Fruit fly (Drosophila melanogaster): Measurements from ENCODE around the gene TfIIFalpha.

TfIIFalpha gene

DNA sequence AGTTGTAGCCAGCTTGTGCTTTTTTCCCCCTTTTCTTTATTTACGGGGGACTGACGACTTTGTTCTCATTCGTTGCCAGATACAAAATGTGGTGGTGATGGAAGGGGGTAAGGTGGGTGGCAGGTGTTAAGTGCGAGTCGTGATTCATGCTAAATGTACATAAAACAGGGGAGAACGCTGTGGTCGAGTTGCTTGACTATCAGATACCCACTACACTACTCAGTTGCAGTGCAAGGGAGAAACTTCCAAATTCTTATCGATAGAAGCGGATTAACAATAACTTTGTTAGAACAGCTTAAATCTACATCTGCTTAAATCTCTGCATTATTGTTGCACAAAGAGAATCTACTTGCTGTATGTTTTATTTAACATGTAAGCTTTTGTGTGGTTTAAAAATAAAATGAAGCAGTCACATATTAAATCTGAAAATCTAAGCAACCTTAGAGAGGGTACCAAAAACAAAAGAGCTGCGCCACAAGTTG, 17.4 kb downstream of the TfIIFalpha start (continued):
- no peak for TF ChIP-seq pita (GFP tag; optimal IDR thresholded peaks at IDR 0.05)
- TF ChIP-seq MBD-R2 (GFP tag; IDR thresholded peaks at IDR 0.05) = no peak
- no peak for TF ChIP-seq az2 (GFP tag; optimal IDR thresholded peaks at IDR 0.05)
- TF ChIP-seq CG9817 (tag; optimal IDR thresholded peaks at IDR 0.05) = peak; percentile 21
- TF ChIP-seq tll (GFP tag; optimal IDR thresholded peaks at IDR 0.05) = no peak
- TF ChIP-seq ara (GFP tag; IDR thresholded peaks at IDR 0.05) = no peak
- TF ChIP-seq vfl (GFP tag; optimal IDR thresholded peaks at IDR 0.05) = no peak
- TF ChIP-seq BtbVII (GFP tag; optimal IDR thresholded peaks at IDR 0.05) = no peak
- peak; percentile 4 for TF ChIP-seq CG9609 (GFP tag; optimal IDR thresholded peaks at IDR 0.05)
- peak; percentile 30 for TF ChIP-seq mam (GFP tag; optimal IDR thresholded peaks at IDR 0.05)
- TF ChIP-seq CkIIα-i1 (GFP tag; IDR thresholded peaks at IDR 0.05) = no peak
- TF ChIP-seq sc (optimal IDR thresholded peaks at IDR 0.05) = no peak
- TF ChIP-seq sc (GFP tag; optimal IDR thresholded peaks at IDR 0.05) = no peak
- TF ChIP-seq HLH4C (GFP tag; IDR thresholded peaks at IDR 0.05; ENCODE audit: partially characterized antibody) = peak; percentile 72; the same call in 2 of the 3 replicates
- no peak for TF ChIP-seq Doc3 (GFP tag; IDR thresholded peaks at IDR 0.05; ENCODE audit: partially characterized antibody)
- TF ChIP-seq dysf (GFP tag; IDR thresholded peaks at IDR 0.05) = 0 out of 3 replicates have a peak, but pooled peaks have one; percentile 52
- no peak for TF ChIP-seq CG13296 (GFP tag; optimal IDR thresholded peaks at IDR 0.05)
- no peak for TF ChIP-seq rib (GFP tag; IDR thresholded peaks at IDR 0.05)
- no peak for TF ChIP-seq Camta (GFP tag; optimal IDR thresholded peaks at IDR 0.05)
- TF ChIP-seq CG16779 (GFP tag; IDR thresholded peaks at IDR 0.05) = no peak
- TF ChIP-seq Antp (GFP tag; optimal IDR thresholded peaks at IDR 0.05) = no peak
- TF ChIP-seq E2f2 (GFP tag; IDR thresholded peaks at IDR 0.05) = no peak
- TF ChIP-seq H2.0 (GFP tag; IDR thresholded peaks at IDR 0.05) = no peak
- TF ChIP-seq CG4617 (GFP tag; optimal IDR thresholded peaks at IDR 0.05; ENCODE audit: borderline replicate concordance) = no peak
- TF ChIP-seq CG31224 (GFP tag; IDR thresholded peaks at IDR 0.05) = no peak
- no peak for TF ChIP-seq usp (GFP tag; optimal IDR thresholded peaks at IDR 0.05)
- TF ChIP-seq dpn (GFP tag; optimal IDR thresholded peaks at IDR 0.05) = no peak
- no peak for TF ChIP-seq crp (GFP tag; optimal IDR thresholded peaks at IDR 0.05)
- TF ChIP-seq B-H1 (GFP tag; IDR thresholded peaks at IDR 0.05) = no peak
- no peak for TF ChIP-seq CG10959 (GFP tag; IDR thresholded peaks at IDR 0.05)
- TF ChIP-seq Hmr (GFP tag; optimal IDR thresholded peaks at IDR 0.05) = peak; percentile 19
- TF ChIP-seq CG1602 (GFP tag; optimal IDR thresholded peaks at IDR 0.05) = no peak
- TF ChIP-seq H15 (GFP tag; IDR thresholded peaks at IDR 0.05) = no peak
- peak; percentile 23 for TF ChIP-seq CG10274 (GFP tag; optimal IDR thresholded peaks at IDR 0.05)
- no peak for TF ChIP-seq CG18619 (GFP tag; optimal IDR thresholded peaks at IDR 0.05)
- no peak for TF ChIP-seq Dll (GFP tag; IDR thresholded peaks at IDR 0.05; ENCODE audit: partially characterized antibody)
- TF ChIP-seq Med (GFP tag) = peak; percentile 6
- no peak for TF ChIP-seq Gug (GFP tag; IDR thresholded peaks at IDR 0.05)
- TF ChIP-seq CG18599 (GFP tag; optimal IDR thresholded peaks at IDR 0.05) = peak; percentile 50
- TF ChIP-seq CG4424 (GFP tag; optimal IDR thresholded peaks at IDR 0.05) = peak; percentile 2
- TF ChIP-seq CG2129 (GFP tag; IDR thresholded peaks at IDR 0.05; ENCODE audit: partially characterized antibody) = no peak
- TF ChIP-seq Six4 (GFP tag; optimal IDR thresholded peaks at IDR 0.05) = no peak
- TF ChIP-seq CG10431 (GFP tag; optimal IDR thresholded peaks at IDR 0.05) = no peak
- TF ChIP-seq Spps (tag; optimal IDR thresholded peaks at IDR 0.05) = no peak
- TF ChIP-seq fd96Cb (tag; optimal IDR thresholded peaks at IDR 0.05) = peak; percentile 8
- TF ChIP-seq Max (GFP tag; optimal IDR thresholded peaks at IDR 0.05) = no peak
- no peak for TF ChIP-seq dimm (GFP tag; IDR thresholded peaks at IDR 0.05)
- TF ChIP-seq CG2889 (GFP tag; IDR thresholded peaks at IDR 0.05) = no peak
- no peak for TF ChIP-seq Ets97D (GFP tag; optimal IDR thresholded peaks at IDR 0.05)
- TF ChIP-seq zf30C (GFP tag; optimal IDR thresholded peaks at IDR 0.05) = no peak
- TF ChIP-seq tgo (GFP tag; IDR thresholded peaks at IDR 0.05) = no peak; the same call in 1 of the 3 replicates
- no peak for TF ChIP-seq bab2 (GFP tag; optimal IDR thresholded peaks at IDR 0.05)

Measured in whole organism, embryonic.